Worm (Caenorhabditis elegans) whole organism, L4 larva: ENCODE measurements around the gene dct-8.

Source experiments
- F49E8.2 ChIP-seq: sonication (generic microtip); optimal IDR thresholded peaks from 2 replicates; lab custom pipeline; 2016; ENCODE audit warnings: missing compliant biosample characterization, mild to moderate bottlenecking, missing genetic modification characterization, borderline replicate concordance
- Y105C5A.15 ChIP-seq: fragments of 200-800 bp; sonication (Bioruptor generic); IDR thresholded peaks from 2 replicates; pipeline ENCODE4 v1.3.6; 2022; ENCODE audit warnings: missing genetic modification characterization, missing compliant biosample characterization
- ZK337.2 ChIP-seq: fragments of 200-800 bp; sonication (Bioruptor generic); IDR thresholded peaks from 2 replicates; pipeline ENCODE4 v1.3.6; 2022; ENCODE audit warnings: missing genetic modification reagents, missing genetic modification characterization, missing compliant biosample characterization
- aha-1 ChIP-seq: fragments of 150-350 bp; peaks from one replicate; lab custom pipeline; 2014; ENCODE audit warnings: missing biosample characterization, missing genetic modification characterization
- ceh-20 ChIP-seq: fragments of 200-800 bp; sonication (Bioruptor generic); IDR thresholded peaks from 2 replicates; pipeline ENCODE4 v1.3.6; 2022; ENCODE audit warnings: missing genetic modification reagents, missing genetic modification characterization, missing compliant biosample characterization
- ceh-32 ChIP-seq: sonication (generic microtip); optimal IDR thresholded peaks from 2 replicates; lab custom pipeline; 2016; ENCODE audit warnings: mild to moderate bottlenecking, missing genetic modification characterization, missing compliant biosample characterization; ENCODE audit not compliant: poor library complexity
- ceh-82 ChIP-seq: sonication (generic microtip); optimal IDR thresholded peaks from 2 replicates; lab custom pipeline; 2017; ENCODE audit warnings: missing biosample characterization, missing genetic modification characterization
- cey-2 ChIP-seq: sonication (generic microtip); optimal IDR thresholded peaks from 3 replicates; lab custom pipeline; 2017; ENCODE audit warnings: missing genetic modification characterization, mild to moderate bottlenecking, missing compliant biosample characterization, antibody characterized with exemption, borderline replicate concordance; ENCODE audit not compliant: insufficient read depth
- daf-19 ChIP-seq: fragments of 200-800 bp; sonication (Bioruptor generic); conservative IDR thresholded peaks from 2 replicates; pipeline ENCODE4 v1.3.6; 2022; ENCODE audit warnings: missing genetic modification characterization, missing compliant biosample characterization
- dmd-9 ChIP-seq: fragments of 200-800 bp; sonication (Bioruptor generic); IDR thresholded peaks from 2 replicates; pipeline ENCODE4 v1.3.6; 2022; ENCODE audit warnings: missing genetic modification reagents, missing genetic modification characterization, missing compliant biosample characterization
- dve-1 ChIP-seq: sonication (generic microtip); optimal IDR thresholded peaks from 2 replicates; lab custom pipeline; 2017; ENCODE audit warnings: antibody characterized with exemption, mild to moderate bottlenecking, missing genetic modification characterization, missing compliant biosample characterization; ENCODE audit not compliant: insufficient read depth
- egl-27 ChIP-seq: sonication (generic microtip); optimal IDR thresholded peaks from 3 replicates; lab custom pipeline; 2017; ENCODE audit warnings: missing biosample characterization, missing genetic modification reagents, missing genetic modification characterization
- egl-43 ChIP-seq: fragments of 200-800 bp; sonication (Bioruptor generic); IDR thresholded peaks from 2 replicates; pipeline ENCODE4 v1.3.6; 2022; ENCODE audit warnings: missing genetic modification reagents, missing genetic modification characterization, missing compliant biosample characterization
- fos-1 ChIP-seq: fragments of 150-350 bp; optimal IDR thresholded peaks from 2 replicates; lab custom pipeline; 2014; ENCODE audit warnings: missing biosample characterization, missing genetic modification characterization
- gei-8 ChIP-seq: fragments of 200-800 bp; sonication (Bioruptor generic); optimal IDR thresholded peaks from 2 replicates; lab custom pipeline; 2018; ENCODE audit warnings: mild to moderate bottlenecking, missing genetic modification characterization, missing compliant biosample characterization
- hlh-11 ChIP-seq: fragments of 200-800 bp; sonication (Bioruptor generic); optimal IDR thresholded peaks from 2 replicates; lab custom pipeline; 2018; ENCODE audit warnings: mild to moderate bottlenecking, missing genetic modification characterization, missing compliant biosample characterization
- hlh-30 ChIP-seq: sonication (generic microtip); optimal IDR thresholded peaks from 2 replicates; lab custom pipeline; 2017; ENCODE audit warnings: antibody characterized with exemption, mild to moderate bottlenecking, missing genetic modification characterization, missing compliant biosample characterization; ENCODE audit not compliant: insufficient read depth
- hmg-1.1 ChIP-seq: fragments of 200-800 bp; sonication (Bioruptor generic); IDR thresholded peaks from 2 replicates; pipeline ENCODE4 v1.3.6; 2022; ENCODE audit warnings: missing genetic modification reagents, missing genetic modification characterization, missing compliant biosample characterization
- jun-1 ChIP-seq: fragments of 150-350 bp; optimal IDR thresholded peaks from 2 replicates; lab custom pipeline; 2014; ENCODE audit warnings: missing biosample characterization, missing genetic modification reagents, missing genetic modification characterization
- lim-7 ChIP-seq: fragments of 200-800 bp; sonication (Bioruptor generic); IDR thresholded peaks from 2 replicates; pipeline ENCODE4 v1.3.6; 2022; ENCODE audit warnings: missing genetic modification characterization, missing compliant biosample characterization
- lin-1 ChIP-seq: fragments of 200-800 bp; sonication (Bioruptor generic); IDR thresholded peaks from 2 replicates; pipeline ENCODE4 v1.3.6; 2022; ENCODE audit warnings: missing genetic modification reagents, missing genetic modification characterization, missing compliant biosample characterization
- lin-13 ChIP-seq: fragments of 150-350 bp; optimal IDR thresholded peaks from 2 replicates; lab custom pipeline; 2014; ENCODE audit warnings: missing biosample characterization, missing genetic modification reagents, missing genetic modification characterization
- lin-29 ChIP-seq: fragments of 200-800 bp; sonication (Bioruptor generic); IDR thresholded peaks from 2 replicates; pipeline ENCODE4 v1.3.6; 2022; ENCODE audit warnings: missing genetic modification reagents, missing genetic modification characterization, missing compliant biosample characterization
- lin-38 ChIP-seq: fragments of 200-800 bp; sonication (Bioruptor generic); IDR thresholded peaks from 2 replicates; pipeline ENCODE4 v1.3.6; 2022; ENCODE audit warnings: missing genetic modification reagents, missing genetic modification characterization, missing compliant biosample characterization
- lin-39 ChIP-seq: fragments of 150-350 bp; optimal IDR thresholded peaks from 2 replicates; lab custom pipeline; 2014; ENCODE audit warnings: missing biosample characterization, missing genetic modification reagents, missing genetic modification characterization
- lir-3 ChIP-seq: sonication (generic microtip); optimal IDR thresholded peaks from 2 replicates; lab custom pipeline; 2016; ENCODE audit warnings: mild to moderate bottlenecking, missing genetic modification characterization, missing compliant biosample characterization
- lsy-2 ChIP-seq, 2 experiments: fragments of 150-350 bp in 1 of 2; sonication (generic microtip) in 1 of 2; optimal IDR thresholded peaks; 2 replicates each; lab custom pipeline; 2014 to 2017; ENCODE audit warnings: missing biosample characterization in 2 of 2, missing genetic modification characterization in 2 of 2
- madf-5 ChIP-seq, 2 experiments: fragments of 200-800 bp; sonication (Bioruptor generic); IDR thresholded peaks; 2 replicates each; pipeline ENCODE4 v1.3.6; 2022; ENCODE audit warnings: missing compliant biosample characterization in 2 of 2, missing genetic modification characterization in 2 of 2
- mdt-29 ChIP-seq: fragments of 200-800 bp; sonication (Bioruptor generic); IDR thresholded peaks from 2 replicates; pipeline ENCODE4 v1.3.6; 2022; ENCODE audit warnings: missing genetic modification reagents, missing genetic modification characterization, missing compliant biosample characterization
- mep-1 ChIP-seq: fragments of 150-350 bp; sonication (generic microtip); optimal IDR thresholded peaks from 3 replicates; lab custom pipeline; 2014; ENCODE audit warnings: missing biosample characterization, missing genetic modification characterization
- mxl-3 ChIP-seq: fragments of 200-800 bp; sonication (Bioruptor generic); optimal IDR thresholded peaks from 2 replicates; lab custom pipeline; 2018; ENCODE audit warnings: mild to moderate bottlenecking, missing genetic modification characterization, missing compliant biosample characterization
- nhr-102 ChIP-seq: sonication (generic microtip); optimal IDR thresholded peaks from 2 replicates; lab custom pipeline; 2016; ENCODE audit warnings: mild to moderate bottlenecking, missing genetic modification characterization, moderate library complexity, missing compliant biosample characterization
- nhr-11 ChIP-seq: fragments of 150-350 bp; optimal IDR thresholded peaks from 2 replicates; lab custom pipeline; 2014; ENCODE audit warnings: missing biosample characterization, missing genetic modification characterization
- nhr-111 ChIP-seq: fragments of 200-800 bp; sonication (Bioruptor generic); optimal IDR thresholded peaks from 2 replicates; lab custom pipeline; 2018; ENCODE audit warnings: mild to moderate bottlenecking, missing genetic modification characterization, missing compliant biosample characterization
- nhr-237 ChIP-seq: sonication (generic microtip); optimal IDR thresholded peaks from 2 replicates; lab custom pipeline; 2017; ENCODE audit warnings: missing biosample characterization, missing genetic modification characterization
- nhr-25 ChIP-seq: sonication (generic microtip); optimal IDR thresholded peaks from 2 replicates; lab custom pipeline; 2017; ENCODE audit warnings: missing genetic modification characterization, mild to moderate bottlenecking, missing compliant biosample characterization, antibody characterized with exemption, moderate library complexity, borderline replicate concordance; ENCODE audit not compliant: insufficient read depth
- nhr-42 ChIP-seq: fragments of 200-800 bp; sonication (Bioruptor generic); IDR thresholded peaks from 2 replicates; pipeline ENCODE4 v1.3.6; 2022; ENCODE audit warnings: missing genetic modification characterization, missing compliant biosample characterization
- nhr-48 ChIP-seq: sonication (generic microtip); optimal IDR thresholded peaks from 2 replicates; lab custom pipeline; 2016; ENCODE audit warnings: mild to moderate bottlenecking, missing genetic modification characterization, missing compliant biosample characterization
- nhr-76 ChIP-seq: fragments of 150-350 bp; optimal IDR thresholded peaks from 2 replicates; lab custom pipeline; 2014; ENCODE audit warnings: missing biosample characterization, missing genetic modification characterization
- nhr-77 ChIP-seq: fragments of 150-350 bp; optimal IDR thresholded peaks from 2 replicates; lab custom pipeline; 2014; ENCODE audit warnings: missing biosample characterization, missing genetic modification characterization
- pqm-1 ChIP-seq: sonication (generic microtip); optimal IDR thresholded peaks from 2 replicates; lab custom pipeline; 2017; ENCODE audit warnings: missing biosample characterization, missing genetic modification characterization
- set-16 ChIP-seq: fragments of 200-800 bp; sonication (Bioruptor generic); IDR thresholded peaks from 2 replicates; pipeline ENCODE4 v1.3.6; 2022; ENCODE audit warnings: missing genetic modification reagents, missing genetic modification characterization, missing compliant biosample characterization
- skn-1 ChIP-seq: fragments of 150-350 bp; optimal IDR thresholded peaks from 2 replicates; lab custom pipeline; 2014; ENCODE audit warnings: missing biosample characterization, missing genetic modification characterization
- snpc-1.2 ChIP-seq: fragments of 200-800 bp; sonication (Bioruptor generic); IDR thresholded peaks from 2 replicates; pipeline ENCODE4 v1.3.6; 2022; ENCODE audit warnings: missing genetic modification reagents, missing genetic modification characterization, missing compliant biosample characterization
- spr-1 ChIP-seq: sonication (generic microtip); optimal IDR thresholded peaks from 2 replicates; lab custom pipeline; 2016; ENCODE audit warnings: mild to moderate bottlenecking, missing genetic modification characterization, missing compliant biosample characterization
- spr-3 ChIP-seq: fragments of 200-800 bp; sonication (Bioruptor generic); optimal IDR thresholded peaks from 2 replicates; lab custom pipeline; 2018; ENCODE audit warnings: mild to moderate bottlenecking, missing genetic modification characterization, missing compliant biosample characterization
- tag-97 ChIP-seq: fragments of 200-800 bp; sonication (Bioruptor generic); IDR thresholded peaks from 2 replicates; pipeline ENCODE4 v1.3.6; 2022; ENCODE audit warnings: missing genetic modification characterization, missing compliant biosample characterization
- unc-39 ChIP-seq: sonication (generic microtip); optimal IDR thresholded peaks from 2 replicates; lab custom pipeline; 2017; ENCODE audit warnings: missing biosample characterization, missing genetic modification characterization
- zfp-2 ChIP-seq: sonication (generic microtip); optimal IDR thresholded peaks from 2 replicates; lab custom pipeline; 2016; ENCODE audit warnings: mild to moderate bottlenecking, missing genetic modification characterization, missing compliant biosample characterization
- zfp-3 ChIP-seq: fragments of 200-800 bp; sonication (Bioruptor generic); conservative IDR thresholded peaks from 2 replicates; pipeline ENCODE4 v1.3.6; 2022; ENCODE audit warnings: missing genetic modification reagents, missing genetic modification characterization, missing compliant biosample characterization
- zip-2 ChIP-seq: fragments of 150-350 bp; optimal IDR thresholded peaks from 2 replicates; lab custom pipeline; 2014; ENCODE audit warnings: missing biosample characterization, missing genetic modification characterization
- ztf-11 ChIP-seq: fragments of 150-350 bp; optimal IDR thresholded peaks from 2 replicates; lab custom pipeline; 2014; ENCODE audit warnings: missing biosample characterization, missing genetic modification characterization

Gene dct-8

ce11 chrIV:3874417-3874816 is 20.5 kb upstream of the dct-8 start (continued):
- no peak for TF ChIP-seq ZK337.2 (GFP tag; lab: Robert Waterston, UW)
- no peak for TF ChIP-seq nhr-111
- TF ChIP-seq lin-29 (GFP tag; lab: Robert Waterston, UW), result no peak
- no peak for TF ChIP-seq mxl-3 (GFP tag; lab: Kevin White, UChicago)
- TF ChIP-seq jun-1 (tag; lab: Kevin White, UChicago), result no peak
- no peak for TF ChIP-seq nhr-76
- TF ChIP-seq F49E8.2, result no peak
- peak; percentile 51 for TF ChIP-seq dve-1 (tag; lab: Kevin White, UChicago)
- TF ChIP-seq spr-1 (tag; lab: Kevin White, UChicago), result no peak
- no peak for TF ChIP-seq egl-43 (GFP tag; lab: Robert Waterston, UW)
- no peak for TF ChIP-seq Y105C5A.15 (GFP tag; lab: Robert Waterston, UW)
- TF ChIP-seq unc-39 (tag; lab: Kevin White, UChicago), result no peak
- TF ChIP-seq ceh-82 (tag; lab: Kevin White, UChicago), result no peak
- TF ChIP-seq lin-1 (GFP tag; lab: Robert Waterston, UW), result no peak
- no peak for TF ChIP-seq lim-7 (GFP tag; lab: Robert Waterston, UW)
- no peak for TF ChIP-seq zip-2 (tag; lab: Kevin White, UChicago)
- TF ChIP-seq nhr-102, result no peak
- TF ChIP-seq tag-97 (GFP tag; lab: Robert Waterston, UW), result no peak
- no peak for TF ChIP-seq zfp-2 (tag; lab: Kevin White, UChicago)
- TF ChIP-seq gei-8, result no peak
- peak; percentile 71 for TF ChIP-seq hlh-11 (tag; lab: Kevin White, UChicago)
- no peak for TF ChIP-seq madf-5 (GFP tag; IDR thresholded peaks at IDR 0.05; lab: Robert Waterston, UW)
- TF ChIP-seq ceh-32 (tag; lab: Kevin White, UChicago), result no peak
- TF ChIP-seq dmd-9 (GFP tag; lab: Robert Waterston, UW), result no peak
- no peak for TF ChIP-seq daf-19 (GFP tag; lab: Robert Waterston, UW)
- TF ChIP-seq ztf-11 (tag; lab: Kevin White, UChicago), result no peak
- no peak for TF ChIP-seq mdt-29 (GFP tag; lab: Robert Waterston, UW)
- TF ChIP-seq nhr-237, result no peak
- no peak for TF ChIP-seq nhr-25
- no peak for TF ChIP-seq lin-39 (tag; lab: Kevin White, UChicago)
- TF ChIP-seq skn-1 (tag; lab: Kevin White, UChicago), result no peak
- no peak for TF ChIP-seq spr-3 (GFP tag; lab: Kevin White, UChicago)
- no peak for TF ChIP-seq aha-1 (tag; lab: Kevin White, UChicago)
- no peak for TF ChIP-seq ceh-20 (GFP tag; lab: Robert Waterston, UW)
- no peak for TF ChIP-seq lin-13 (GFP tag; lab: Kevin White, UChicago)
- TF ChIP-seq hmg-1.1 (GFP tag; lab: Robert Waterston, UW), result 0 out of 2 replicates have a peak, but pooled peaks have one; percentile 27
- TF ChIP-seq pqm-1 (tag; lab: Kevin White, UChicago), result no peak
- no peak for TF ChIP-seq set-16 (GFP tag; lab: Robert Waterston, UW)
- TF ChIP-seq nhr-48 (tag; lab: Kevin White, UChicago), result no peak
- no peak for TF ChIP-seq nhr-42 (GFP tag; lab: Robert Waterston, UW)
- no peak; the same call in 1 of the 2 replicates for TF ChIP-seq lin-38 (GFP tag; lab: Robert Waterston, UW)
- TF ChIP-seq nhr-77 (tag; lab: Kevin White, UChicago), result peak; percentile 55
- peak; percentile 14 for TF ChIP-seq nhr-11 (tag; lab: Kevin White, UChicago)
- no peak for TF ChIP-seq egl-27
- peak; percentile 28 for TF ChIP-seq hlh-30 (tag; lab: Kevin White, UChicago)
- TF ChIP-seq cey-2 (tag; lab: Kevin White, UChicago), result no peak
- TF ChIP-seq mep-1 (tag; lab: Kevin White, UChicago), result peak; percentile 72
- TF ChIP-seq fos-1 (tag; lab: Kevin White, UChicago), result no peak
- TF ChIP-seq snpc-1.2 (GFP tag; lab: Robert Waterston, UW), result no peak
- TF ChIP-seq lir-3, result no peak
- peak in 1 of 2 experiments; percentile 36 for TF ChIP-seq lsy-2 (tag; optimal IDR thresholded peaks at IDR 0.05; lab: Kevin White, UChicago)
- no peak for TF ChIP-seq zfp-3 (GFP tag; lab: Robert Waterston, UW)
